Worm (Caenorhabditis elegans): ENCODE measurements around the gene pvf-1.

ce11 chrIII:1799407-1799806, 24.7 kb downstream of the pvf-1 start:
- no peak for TF ChIP-seq eor-1 (tag; optimal IDR thresholded peaks at IDR 0.05)
- no peak for TF ChIP-seq nhr-23 (tag; optimal IDR thresholded peaks at IDR 0.05)
- TF ChIP-seq lsy-12 (tag; optimal IDR thresholded peaks at IDR 0.05), result no peak
- TF ChIP-seq nhr-77 (tag; optimal IDR thresholded peaks at IDR 0.05), result no peak
- TF ChIP-seq nhr-25 (tag; optimal IDR thresholded peaks at IDR 0.05), result no peak

Measured in whole organism, L3 larva.